Worm (Caenorhabditis elegans): ENCODE measurements around the gene ZK899.7.

ZK899.7 gene

DNA sequence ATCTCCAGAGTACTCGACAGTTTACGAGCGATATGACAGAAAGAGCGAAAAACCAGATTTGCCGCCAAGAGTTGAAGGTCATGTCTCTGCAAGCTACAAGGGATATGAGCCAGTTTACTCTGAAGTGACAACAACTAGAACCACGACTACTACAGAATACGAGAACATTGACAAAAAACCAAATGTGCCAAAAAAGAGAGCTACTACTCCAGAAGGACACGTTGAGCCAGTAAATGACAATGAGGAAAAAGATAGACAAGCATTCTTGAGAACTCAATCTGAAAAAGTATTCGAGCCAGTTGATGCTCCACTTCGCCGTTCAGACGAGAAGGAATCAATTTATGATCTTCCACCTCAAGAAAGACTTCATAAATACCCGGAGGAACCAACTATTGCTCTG lies 31.9 kb downstream of the ZK899.7 start:
- TF ChIP-seq unc-98 (GFP tag; IDR thresholded peaks at IDR 0.05) (no peak), pqm-1 (tag; optimal IDR thresholded peaks at IDR 0.05) (no peak), nhr-76 (tag; optimal IDR thresholded peaks at IDR 0.05) (no peak), fkh-10 (GFP tag; optimal IDR thresholded peaks at IDR 0.05) (no peak), irx-1 (tag; optimal IDR thresholded peaks at IDR 0.05) (no peak), aha-1 (tag; optimal IDR thresholded peaks at IDR 0.05) (no peak), mep-1 (tag; optimal IDR thresholded peaks at IDR 0.05) (no peak), nhr-84 (tag; optimal IDR thresholded peaks at IDR 0.05) (no peak), aly-2 (tag; optimal IDR thresholded peaks at IDR 0.05) (no peak), mef-2 (tag; optimal IDR thresholded peaks at IDR 0.05) (no peak), dsc-1 (tag; optimal IDR thresholded peaks at IDR 0.05) (no peak), ces-1 (GFP tag; optimal IDR thresholded peaks at IDR 0.05) (no peak), lin-14 (GFP tag; optimal IDR thresholded peaks at IDR 0.05) (no peak)

DNA sequence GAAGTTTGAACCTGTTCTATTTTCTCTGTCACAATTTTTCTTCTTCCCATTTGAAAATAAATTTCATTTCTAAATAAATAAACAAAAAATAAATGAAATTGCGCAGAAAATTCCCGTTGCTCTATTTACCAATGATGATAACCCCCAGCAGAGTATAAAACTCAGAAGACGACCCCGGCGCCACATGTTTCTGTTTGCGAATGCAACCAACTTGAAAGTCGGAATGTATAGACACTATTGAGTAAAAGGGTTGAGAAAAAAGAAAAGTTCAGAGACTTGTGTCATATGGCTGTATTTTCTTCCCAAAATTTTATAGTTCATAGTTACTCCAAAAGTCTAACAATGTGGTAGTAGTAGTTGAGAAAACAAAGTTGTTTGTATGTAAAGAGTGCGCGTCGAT lies 37.6 kb downstream of the ZK899.7 start:
- TF ChIP-seq hlh-17 (GFP tag; optimal IDR thresholded peaks at IDR 0.05; ENCODE audit: borderline replicate concordance) (no peak), nhr-28 (tag; optimal IDR thresholded peaks at IDR 0.05) (no peak), nhr-77 (tag; optimal IDR thresholded peaks at IDR 0.05) (peak; percentile 20), nhr-71 (tag; optimal IDR thresholded peaks at IDR 0.05) (no peak), mef-2 (tag; optimal IDR thresholded peaks at IDR 0.05) (no peak), nhr-85 (tag) (no peak), lin-14 (GFP tag; optimal IDR thresholded peaks at IDR 0.05) (peak; percentile 38), dsc-1 (tag; optimal IDR thresholded peaks at IDR 0.05) (peak; percentile 35), ztf-11 (tag; optimal IDR thresholded peaks at IDR 0.05) (no peak), nhr-47 (tag; optimal IDR thresholded peaks at IDR 0.05) (no peak), skn-1 (tag; optimal IDR thresholded peaks at IDR 0.05) (peak; percentile 1), tbx-2 (tag; optimal IDR thresholded peaks at IDR 0.05) (no peak), pax-3 (tag; optimal IDR thresholded peaks at IDR 0.05) (no peak), ceh-88 (GFP tag; IDR thresholded peaks at IDR 0.05) (no peak)

DNA sequence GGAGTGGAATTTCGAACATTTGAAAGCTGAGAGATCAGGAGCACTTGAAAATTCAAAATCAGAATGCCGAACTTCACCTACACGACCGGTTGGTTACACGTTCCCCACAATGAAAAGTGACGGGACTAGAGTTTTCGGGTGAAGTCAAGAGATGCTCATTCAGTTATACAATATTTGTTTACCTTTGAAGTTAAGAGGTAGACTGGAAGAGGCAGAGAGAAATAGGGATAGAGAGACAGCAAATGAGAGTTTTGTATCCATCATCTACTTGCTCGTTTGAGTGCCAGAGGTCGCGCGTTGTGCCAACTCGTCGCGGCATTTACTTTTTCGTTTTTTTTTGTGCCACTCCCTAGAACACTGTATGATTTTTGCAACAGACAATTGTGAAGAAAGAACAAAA lies 38.5 kb downstream of the ZK899.7 start:
- TF ChIP-seq nhr-20 (tag; optimal IDR thresholded peaks at IDR 0.05) (peak; percentile 10), lin-39 (tag; optimal IDR thresholded peaks at IDR 0.05) (no peak), mdl-1 (tag; optimal IDR thresholded peaks at IDR 0.05) (no peak), nhr-77 (tag; optimal IDR thresholded peaks at IDR 0.05) (peak; percentile 43), aly-2 (tag; optimal IDR thresholded peaks at IDR 0.05) (no peak), C34B4.2 (tag; optimal IDR thresholded peaks at IDR 0.05) (no peak), unc-86 (tag; optimal IDR thresholded peaks at IDR 0.05) (no peak), efl-1 (optimal IDR thresholded peaks at IDR 0.05) (no peak), efl-1 (GFP tag; optimal IDR thresholded peaks at IDR 0.05 in 1 of 2) (peak in 1 of 2 experiments; percentile 35), zag-1 (tag; optimal IDR thresholded peaks at IDR 0.05) (no peak), nhr-47 (tag; optimal IDR thresholded peaks at IDR 0.05) (no peak), tbx-2 (tag; optimal IDR thresholded peaks at IDR 0.05) (peak; percentile 39), sox-4 (tag; optimal IDR thresholded peaks at IDR 0.05) (no peak), lin-14 (GFP tag; optimal IDR thresholded peaks at IDR 0.05) (peak; percentile 12)

DNA sequence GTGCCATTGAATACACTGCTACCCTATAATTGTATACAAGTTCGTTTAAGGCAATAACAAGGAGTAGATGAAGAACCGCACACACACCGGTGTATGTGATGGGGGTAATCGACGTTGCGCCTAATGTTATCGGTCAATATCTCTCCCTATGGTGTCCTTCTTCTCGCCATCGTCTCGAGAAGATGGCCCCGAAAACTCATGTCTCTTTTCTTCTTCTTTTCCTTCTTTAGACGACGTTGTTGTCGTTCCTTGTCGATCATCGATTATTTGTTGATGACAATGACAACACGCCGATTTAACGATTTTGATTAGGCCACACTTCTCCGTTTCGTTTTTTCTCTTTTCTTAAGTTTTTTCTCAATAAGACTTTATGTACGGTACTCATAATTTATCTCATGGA lies 40.1 kb downstream of the ZK899.7 start:
- TF ChIP-seq fkh-10 (GFP tag; optimal IDR thresholded peaks at IDR 0.05), result no peak
- TF ChIP-seq dpl-1 (GFP tag; optimal IDR thresholded peaks at IDR 0.05), result no peak
- peak; percentile 44 for TF ChIP-seq nhr-71 (tag; optimal IDR thresholded peaks at IDR 0.05)
- peak; percentile 70 for TF ChIP-seq blmp-1 (tag; optimal IDR thresholded peaks at IDR 0.05)
- TF ChIP-seq snu-23 (GFP tag; optimal IDR thresholded peaks at IDR 0.05), result peak; percentile 55
- TF ChIP-seq nhr-19 (GFP tag; conservative IDR thresholded peaks at IDR 0.05), result no peak
- no peak for TF ChIP-seq C04F5.9 (tag; optimal IDR thresholded peaks at IDR 0.05)
- TF ChIP-seq unc-130 (tag; optimal IDR thresholded peaks at IDR 0.05), result peak; percentile 28
- peak; percentile 44 for TF ChIP-seq nhr-90 (tag; optimal IDR thresholded peaks at IDR 0.05; ENCODE audit: poor library complexity)
- no peak for TF ChIP-seq fkh-8 (tag; optimal IDR thresholded peaks at IDR 0.05)
- TF ChIP-seq nhr-28 (tag; optimal IDR thresholded peaks at IDR 0.05), result no peak
- TF ChIP-seq aly-2 (tag; optimal IDR thresholded peaks at IDR 0.05), result no peak
- peak; percentile 9 for TF ChIP-seq nhr-47 (tag; optimal IDR thresholded peaks at IDR 0.05)
- no peak for TF ChIP-seq swsn-7 (tag; optimal IDR thresholded peaks at IDR 0.05)
- peak; percentile 64 for TF ChIP-seq nhr-20 (tag; optimal IDR thresholded peaks at IDR 0.05)
- TF ChIP-seq nhr-12 (tag; optimal IDR thresholded peaks at IDR 0.05), result no peak
- no peak for TF ChIP-seq xbp-1 (tag; optimal IDR thresholded peaks at IDR 0.05)
- TF ChIP-seq lin-14 (GFP tag; optimal IDR thresholded peaks at IDR 0.05), result peak; percentile 74
- no peak for TF ChIP-seq ceh-63 (GFP tag; optimal IDR thresholded peaks at IDR 0.05)
- TF ChIP-seq egl-13 (tag; optimal IDR thresholded peaks at IDR 0.05), result no peak
- peak; percentile 87 for TF ChIP-seq nhr-85 (tag)
- peak in 2 of 6 experiments; percentile 28 to 54 for TF ChIP-seq elt-3 (tag; optimal IDR thresholded peaks at IDR 0.05)
- TF ChIP-seq lin-35 (GFP tag; optimal IDR thresholded peaks at IDR 0.05), result peak in 1 of 2 experiments; percentile 16

Measured in whole organism, L1 larva.